Fruit fly (Drosophila melanogaster): ENCODE results near the gene CG7886.
A peak's percentile ranks its signal among the peaks of the same experiment; 100 is the strongest.

Gene CG7886

dm6 chr3R:14654976-14655896 is 12.9 kb upstream of the CG7886 start (continued):
- peak; percentile 84 for TF ChIP-seq CG4404 (GFP tag; IDR thresholded peaks at IDR 0.05)
- TF ChIP-seq ara (GFP tag; IDR thresholded peaks at IDR 0.05) = peak; percentile 92
- peak; percentile 81 for TF ChIP-seq CG18764 (GFP tag; optimal IDR thresholded peaks at IDR 0.05)
- TF ChIP-seq en (GFP tag; optimal IDR thresholded peaks at IDR 0.05) = peak; percentile 85
- peak; percentile 49; the same call in 2 of the 3 replicates for TF ChIP-seq HLH4C (GFP tag; IDR thresholded peaks at IDR 0.05; ENCODE audit: partially characterized antibody)
- TF ChIP-seq gfzf (GFP tag; optimal IDR thresholded peaks at IDR 0.05) = no peak
- peak; percentile 69 for TF ChIP-seq bowl (GFP tag; IDR thresholded peaks at IDR 0.05)
- peak; percentile 93 for TF ChIP-seq onecut (GFP tag; IDR thresholded peaks at IDR 0.05)
- TF ChIP-seq C15 (GFP tag; IDR thresholded peaks at IDR 0.05) = peak; percentile 59; the same call in 1 of the 3 replicates
- TF ChIP-seq CG14860 (GFP tag; IDR thresholded peaks at IDR 0.05; ENCODE audit: partially characterized antibody) = no peak
- peak; percentile 90 for TF ChIP-seq CrebB (tag; optimal IDR thresholded peaks at IDR 0.05)
- TF ChIP-seq CG17361 (GFP tag; IDR thresholded peaks at IDR 0.05) = peak; percentile 89
- TF ChIP-seq bsh (GFP tag; optimal IDR thresholded peaks at IDR 0.05) = peak; percentile 74 to 95
- peak; percentile 92 for TF ChIP-seq Rx (GFP tag; IDR thresholded peaks at IDR 0.05)
- TF ChIP-seq Ets65A (GFP tag) = peak; percentile 97
- TF ChIP-seq NFAT (GFP tag; IDR thresholded peaks at IDR 0.05) = peak; percentile 88
- peak; percentile 93 for TF ChIP-seq chn (GFP tag; optimal IDR thresholded peaks at IDR 0.05)
- TF ChIP-seq H15 (GFP tag; IDR thresholded peaks at IDR 0.05) = peak; percentile 89
- TF ChIP-seq org-1 (GFP tag; optimal IDR thresholded peaks at IDR 0.05) = peak; percentile 93
- TF ChIP-seq CG6689 (GFP tag; IDR thresholded peaks at IDR 0.05) = peak; percentile 92
- peak; percentile 94 for TF ChIP-seq NfI (GFP tag; optimal IDR thresholded peaks at IDR 0.05)
- peak; percentile 78; the same call in 2 of the 3 replicates for TF ChIP-seq CG2199 (GFP tag; IDR thresholded peaks at IDR 0.05)
- TF ChIP-seq B-H2 (GFP tag; optimal IDR thresholded peaks at IDR 0.05) = peak; percentile 94
- TF ChIP-seq unc-4 (GFP tag; IDR thresholded peaks at IDR 0.05; ENCODE audit: partially characterized antibody) = peak; percentile 66
- no peak for TF ChIP-seq eve (GFP tag; optimal IDR thresholded peaks at IDR 0.05)
- TF ChIP-seq nerfin-1 (tag; optimal IDR thresholded peaks at IDR 0.05) = peak; percentile 89
- TF ChIP-seq HHEX (GFP tag; optimal IDR thresholded peaks at IDR 0.05) = peak; percentile 94
- TF ChIP-seq salm (tag; optimal IDR thresholded peaks at IDR 0.05) = peak; percentile 87
- peak; percentile 96 for TF ChIP-seq Fer1 (GFP tag; optimal IDR thresholded peaks at IDR 0.05)
- TF ChIP-seq CG10543 (GFP tag; optimal IDR thresholded peaks at IDR 0.05) = peak; percentile 97
- TF ChIP-seq pnt (GFP tag; optimal IDR thresholded peaks at IDR 0.05) = peak; percentile 87
- TF ChIP-seq tap (tag; optimal IDR thresholded peaks at IDR 0.05) = peak; percentile 93
- no peak for TF ChIP-seq yki (optimal IDR thresholded peaks at IDR 0.05)
- peak; percentile 40; the same call in 1 of the 2 replicates for TF ChIP-seq ham (GFP tag; IDR thresholded peaks at IDR 0.05)
- peak; percentile 93 for TF ChIP-seq CG13894 (tag; optimal IDR thresholded peaks at IDR 0.05)
- TF ChIP-seq her (GFP tag; optimal IDR thresholded peaks at IDR 0.05) = peak; percentile 90
- TF ChIP-seq Doc2 (GFP tag; IDR thresholded peaks at IDR 0.05) = peak; percentile 75; the same call in 1 of the 2 replicates
- peak; percentile 55; the same call in 1 of the 3 replicates for TF ChIP-seq z (GFP tag; IDR thresholded peaks at IDR 0.05)
- peak; percentile 92 for TF ChIP-seq zfh2 (GFP tag; optimal IDR thresholded peaks at IDR 0.05)
- TF ChIP-seq pb (GFP tag; optimal IDR thresholded peaks at IDR 0.05) = peak; percentile 86
- TF ChIP-seq NK7.1 (GFP tag; optimal IDR thresholded peaks at IDR 0.05) = peak; percentile 89
- TF ChIP-seq CG33557 (GFP tag; optimal IDR thresholded peaks at IDR 0.05) = peak; percentile 93
- peak; percentile 86 for TF ChIP-seq Mes4 (GFP tag; optimal IDR thresholded peaks at IDR 0.05)
- peak; percentile 94 for TF ChIP-seq CG17359 (tag; optimal IDR thresholded peaks at IDR 0.05)
- TF ChIP-seq maf-S (GFP tag; optimal IDR thresholded peaks at IDR 0.05) = peak; percentile 86
- TF ChIP-seq CG1603 (tag; optimal IDR thresholded peaks at IDR 0.05) = peak; percentile 95
- TF ChIP-seq CG7556 (GFP tag; optimal IDR thresholded peaks at IDR 0.05) = peak; percentile 93
- TF ChIP-seq CG10462 (GFP tag; optimal IDR thresholded peaks at IDR 0.05) = peak; percentile 90
- TF ChIP-seq ERR (GFP tag; optimal IDR thresholded peaks at IDR 0.05) = peak; percentile 79

Data from whole organism, embryonic.